Fruit fly (Drosophila melanogaster): Measurements from ENCODE around the gene Dys.
A peak's percentile ranks its signal among the peaks of the same experiment; 100 is the strongest.

Gene Dys

DNA sequence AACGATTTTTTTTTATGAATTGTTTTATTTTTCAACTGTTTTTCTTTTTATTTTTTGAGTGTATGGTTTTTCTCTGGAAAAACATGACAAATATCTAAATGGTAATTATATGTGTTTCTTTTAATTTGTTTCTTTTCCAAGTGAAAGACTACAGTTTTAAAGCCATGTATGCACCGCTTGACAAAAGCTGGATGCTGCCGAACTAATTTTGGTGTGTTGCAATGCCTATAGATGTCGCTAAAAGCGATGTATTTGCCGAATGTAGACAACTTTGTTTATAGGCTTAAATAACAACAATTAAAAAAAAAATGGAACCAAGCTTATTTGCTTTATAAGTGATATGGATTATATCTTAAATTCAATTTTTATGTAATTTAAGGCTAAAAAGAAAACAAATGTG, 30.1 kb downstream of the Dys start, which contains the start of gene CG15025 (continued):
- TF ChIP-seq fru (optimal IDR thresholded peaks at IDR 0.05) (no peak), CG11247 (GFP tag; IDR thresholded peaks at IDR 0.05) (0 out of 2 replicates have a peak, but pooled peaks have one; percentile 42), yki (optimal IDR thresholded peaks at IDR 0.05) (no peak), CG11504 (tag; optimal IDR thresholded peaks at IDR 0.05) (peak; percentile 73), Hr3 (GFP tag; optimal IDR thresholded peaks at IDR 0.05) (no peak), CG11456 (GFP tag; IDR thresholded peaks at IDR 0.05) (peak; percentile 75; the same call in 2 of the 3 replicates), inv (GFP tag; IDR thresholded peaks at IDR 0.05; ENCODE audit: partially characterized antibody) (peak; percentile 30), Antp (GFP tag; optimal IDR thresholded peaks at IDR 0.05) (peak; percentile 11), CG17361 (GFP tag; IDR thresholded peaks at IDR 0.05) (0 out of 3 replicates have a peak, but pooled peaks have one; percentile 16), CG13123 (GFP tag; optimal IDR thresholded peaks at IDR 0.05) (peak; percentile 14), Nf-YB (GFP tag; optimal IDR thresholded peaks at IDR 0.05) (no peak), CG7839 (tag; optimal IDR thresholded peaks at IDR 0.05) (peak; percentile 37), dpn (GFP tag; optimal IDR thresholded peaks at IDR 0.05) (peak in 1 of 2 experiments; percentile 32), Ets65A (GFP tag) (peak; percentile 95), CG1602 (GFP tag; optimal IDR thresholded peaks at IDR 0.05) (no peak)

DNA sequence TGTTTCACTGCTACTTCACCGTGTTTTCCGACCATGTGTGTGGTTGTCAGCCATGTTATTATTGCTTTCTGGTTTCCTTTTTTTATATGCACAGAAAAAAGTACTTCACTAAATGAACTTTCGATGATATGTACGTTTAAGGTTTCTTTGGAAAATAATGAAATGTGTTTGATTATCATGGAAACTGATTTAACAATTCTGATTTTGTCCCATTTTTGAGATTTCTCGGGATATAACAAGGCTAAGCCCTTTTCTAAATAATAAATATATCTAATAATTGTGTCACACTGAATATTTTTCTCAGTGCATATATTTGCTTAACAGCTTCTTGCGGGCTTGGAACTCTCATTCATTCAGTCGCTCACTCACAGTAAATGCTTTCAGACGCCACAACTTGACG, 31.5 kb downstream of the Dys start:
- TF ChIP-seq Sox102F (GFP tag; optimal IDR thresholded peaks at IDR 0.05), result no peak
- TF ChIP-seq ttk (GFP tag; IDR thresholded peaks at IDR 0.05), result no peak
- TF ChIP-seq zfh1 (GFP tag; IDR thresholded peaks at IDR 0.05), result no peak
- no peak for TF ChIP-seq CG12769 (tag; optimal IDR thresholded peaks at IDR 0.05)
- no peak for TF ChIP-seq jumu (GFP tag; optimal IDR thresholded peaks at IDR 0.05)

DNA sequence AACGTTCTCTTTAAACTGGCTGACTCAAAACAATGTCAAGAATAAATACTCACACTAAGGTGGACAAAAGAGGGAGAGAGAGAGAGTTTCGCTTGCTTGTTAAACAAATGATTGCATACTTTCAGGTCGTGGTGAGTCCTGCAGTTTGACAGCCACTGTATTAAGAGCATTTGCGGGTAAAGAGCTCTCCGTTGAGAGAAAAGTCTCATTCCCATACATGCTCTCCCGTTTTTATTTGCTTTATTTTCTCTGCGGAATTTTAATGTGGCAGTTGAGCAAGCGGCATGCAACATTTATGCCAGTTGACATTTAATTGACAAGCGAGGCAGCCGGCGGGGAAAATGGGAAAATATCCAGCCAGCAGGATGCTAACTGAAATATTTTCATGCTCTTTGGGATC, 34.3 kb downstream of the Dys start:
- no peak for TF ChIP-seq CG5245 (GFP tag; optimal IDR thresholded peaks at IDR 0.05)
- TF ChIP-seq Abd-B (GFP tag; optimal IDR thresholded peaks at IDR 0.05), result no peak
- no peak for TF ChIP-seq CG6791 (GFP tag; IDR thresholded peaks at IDR 0.05; ENCODE audit: partially characterized antibody)
- no peak for TF ChIP-seq chinmo (GFP tag; IDR thresholded peaks at IDR 0.05; ENCODE audit: partially characterized antibody)
- TF ChIP-seq dpn (GFP tag; optimal IDR thresholded peaks at IDR 0.05), result no peak
- TF ChIP-seq Mes4 (GFP tag; optimal IDR thresholded peaks at IDR 0.05), result no peak
- peak; percentile 94 for TF ChIP-seq CG6654 (GFP tag; optimal IDR thresholded peaks at IDR 0.05)
- no peak for TF ChIP-seq fu2 (GFP tag; optimal IDR thresholded peaks at IDR 0.05)
- TF ChIP-seq lmd (GFP tag; IDR thresholded peaks at IDR 0.05), result no peak
- TF ChIP-seq D19A (tag; optimal IDR thresholded peaks at IDR 0.05), result no peak
- no peak for TF ChIP-seq jing (GFP tag; optimal IDR thresholded peaks at IDR 0.05)
- TF ChIP-seq Nf-YA (GFP tag; IDR thresholded peaks at IDR 0.05), result no peak
- no peak for TF ChIP-seq CG30020 (tag; optimal IDR thresholded peaks at IDR 0.05)
- TF ChIP-seq Trl (optimal IDR thresholded peaks at IDR 0.05), result peak; percentile 42 to 72
- no peak for TF ChIP-seq Trl (GFP tag; optimal IDR thresholded peaks at IDR 0.05)
- TF ChIP-seq run (tag; optimal IDR thresholded peaks at IDR 0.05), result no peak
- no peak for TF ChIP-seq gsb-n (tag; optimal IDR thresholded peaks at IDR 0.05)
- peak; percentile 91 for TF ChIP-seq nerfin-1 (tag; optimal IDR thresholded peaks at IDR 0.05)
- no peak for TF ChIP-seq CG13894 (tag; optimal IDR thresholded peaks at IDR 0.05)
- TF ChIP-seq CG6854 (GFP tag; optimal IDR thresholded peaks at IDR 0.05), result no peak
- no peak for TF ChIP-seq CG10366 (GFP tag; IDR thresholded peaks at IDR 0.05)
- TF ChIP-seq onecut (GFP tag; IDR thresholded peaks at IDR 0.05), result no peak
- TF ChIP-seq CG14667 (GFP tag; IDR thresholded peaks at IDR 0.05), result no peak
- TF ChIP-seq row (GFP tag; IDR thresholded peaks at IDR 0.05), result no peak
- TF ChIP-seq CG8388 (GFP tag; optimal IDR thresholded peaks at IDR 0.05), result no peak
- no peak for TF ChIP-seq H2.0 (GFP tag; IDR thresholded peaks at IDR 0.05)
- TF ChIP-seq CG15011 (GFP tag; optimal IDR thresholded peaks at IDR 0.05), result no peak
- no peak for TF ChIP-seq CG9727 (GFP tag; optimal IDR thresholded peaks at IDR 0.05)
- peak; percentile 86 for TF ChIP-seq sd (tag; optimal IDR thresholded peaks at IDR 0.05)
- no peak for TF ChIP-seq Bteb2 (GFP tag; optimal IDR thresholded peaks at IDR 0.05)
- TF ChIP-seq HLHmδ (GFP tag; optimal IDR thresholded peaks at IDR 0.05), result no peak
- no peak for TF ChIP-seq wek (GFP tag; optimal IDR thresholded peaks at IDR 0.05)
